Worm (Caenorhabditis elegans): ENCODE measurements around the gene F23F1.5.

The F23F1.5 gene

ce11 chrII:586-985 lies 30.8 kb downstream of the F23F1.5 start:
- TF ChIP-seq daf-16 (GFP tag; optimal IDR thresholded peaks at IDR 0.05) (no peak), daf-16 (tag; optimal IDR thresholded peaks at IDR 0.05) (peak; percentile 8), dmd-6 (GFP tag; IDR thresholded peaks at IDR 0.05) (no peak), nhr-25 (tag; optimal IDR thresholded peaks at IDR 0.05; ENCODE audit: borderline replicate concordance, insufficient read depth) (no peak)

All from whole organism, L4 larva.